Fruit fly (Drosophila melanogaster) Kc167 (cell line): Measurements from ENCODE around the gene Ski6.

Source experiments
- Myc ChIP-seq: fragments of >200 bp; optimal IDR thresholded peaks from 2 replicates; lab custom pipeline; 2017; ENCODE audit warnings: missing external identifiers
- Sin3A ChIP-seq: fragments of >200 bp; optimal IDR thresholded peaks from 2 replicates; lab custom pipeline; 2018; ENCODE audit warnings: missing external identifiers
- h ChIP-seq: fragments of >200 bp; optimal IDR thresholded peaks from 3 replicates; lab custom pipeline; 2018; ENCODE audit warnings: missing external identifiers
- psq ChIP-seq: fragments of >200 bp; optimal IDR thresholded peaks from 2 replicates; lab custom pipeline; 2017; ENCODE audit warnings: missing external identifiers

- no peak for TF ChIP-seq Myc (lab: Kevin White, UChicago)
- TF ChIP-seq h: no peak
- TF ChIP-seq Sin3A (lab: Kevin White, UChicago): no peak
- TF ChIP-seq psq (lab: Kevin White, UChicago): no peak
These were observed 39.1 kb downstream of the Ski6 start, which contains the start of gene Rsph1 for dm6 chr2L:13183150-13183549.
